Worm (Caenorhabditis elegans): Measurements from ENCODE around the gene skpo-2.
A peak's percentile ranks its signal among the peaks of the same experiment; 100 is the strongest.

Gene skpo-2

DNA sequence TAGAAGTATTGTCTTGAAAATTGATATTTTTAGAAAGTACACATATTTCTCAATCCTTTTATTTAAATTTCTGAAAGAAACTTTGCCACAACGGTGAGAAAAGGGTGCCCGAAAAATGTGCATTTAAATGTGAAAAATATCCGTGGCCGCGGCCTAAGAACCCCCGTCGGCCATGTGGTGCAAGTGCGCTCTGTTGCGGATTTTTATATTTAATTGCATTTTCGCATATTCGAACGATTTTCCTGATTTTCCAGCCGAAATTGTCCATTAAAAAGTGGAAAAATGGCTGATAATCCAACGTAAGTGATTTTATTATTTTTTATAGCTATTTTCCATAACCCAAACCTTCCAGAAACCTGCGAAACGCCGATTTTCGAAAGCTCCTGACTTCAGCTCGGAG lies 45.9 kb upstream of the skpo-2 start, which contains the start of gene smu-2 (continued):
- no peak for TF ChIP-seq ama-1 (optimal IDR thresholded peaks at IDR 0.05)
- TF ChIP-seq lin-15B (tag; optimal IDR thresholded peaks at IDR 0.05) = no peak
- peak; percentile 89 for TF ChIP-seq unc-130 (GFP tag; optimal IDR thresholded peaks at IDR 0.05)
- TF ChIP-seq dpl-1 (GFP tag; optimal IDR thresholded peaks at IDR 0.05) = peak; percentile 62
- no peak for TF ChIP-seq dmd-8 (GFP tag; IDR thresholded peaks at IDR 0.05)
- no peak for TF ChIP-seq egl-43 (GFP tag; IDR thresholded peaks at IDR 0.05)
- no peak for TF ChIP-seq nhr-42 (GFP tag; IDR thresholded peaks at IDR 0.05)
- no peak for TF ChIP-seq T26A8.4 (GFP tag; IDR thresholded peaks at IDR 0.05)
- TF ChIP-seq aha-1 (tag) = peak; percentile 95
- TF ChIP-seq D1046.2 (GFP tag; IDR thresholded peaks at IDR 0.05) = no peak
- TF ChIP-seq php-3 (GFP tag; IDR thresholded peaks at IDR 0.05) = 0 out of 2 replicates have a peak, but pooled peaks have one; percentile 43
- no peak for TF ChIP-seq gei-8 (GFP tag; optimal IDR thresholded peaks at IDR 0.05)
- peak; percentile 64 for TF ChIP-seq madf-9 (GFP tag; conservative IDR thresholded peaks at IDR 0.05)
- no peak for TF ChIP-seq duxl-1 (tag; optimal IDR thresholded peaks at IDR 0.05; ENCODE audit: poor library complexity)
- peak; percentile 11 for TF ChIP-seq nhr-11 (tag; optimal IDR thresholded peaks at IDR 0.05)
- TF ChIP-seq nhr-237 (tag; optimal IDR thresholded peaks at IDR 0.05) = no peak
- TF ChIP-seq nhr-10 (tag; optimal IDR thresholded peaks at IDR 0.05) = no peak
- TF ChIP-seq ceh-44 (GFP tag; IDR thresholded peaks at IDR 0.05) = no peak
- TF ChIP-seq nhr-41 (GFP tag; IDR thresholded peaks at IDR 0.05) = no peak

DNA sequence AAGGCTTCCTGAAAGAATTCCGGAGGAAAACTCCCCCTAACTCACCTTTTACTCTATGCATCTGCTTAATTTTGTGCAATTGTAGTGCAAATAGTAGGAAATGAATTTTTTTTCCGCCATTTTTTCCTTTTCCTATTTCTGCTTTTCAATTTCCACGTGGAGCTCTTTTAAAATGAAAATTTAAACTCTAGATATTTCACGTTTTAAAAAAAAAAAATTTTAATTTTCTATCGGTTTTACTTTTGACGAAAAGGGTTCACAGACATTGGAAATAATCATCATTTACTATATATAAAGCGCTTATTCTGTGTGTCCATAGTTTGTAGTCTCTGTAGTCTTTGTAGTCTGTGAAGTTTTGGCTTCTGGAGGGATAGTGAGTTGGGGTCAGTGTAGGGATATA lies 45.3 kb upstream of the skpo-2 start, which contains the start of gene Y49F6B.8:
Gene Y49F6B.8, minus strand, starts transcription at position 101 of the 400 bp plus-strand sequence.
- TF ChIP-seq ceh-32 (tag; optimal IDR thresholded peaks at IDR 0.05; ENCODE audit: poor library complexity) (no peak), nhr-28 (tag; optimal IDR thresholded peaks at IDR 0.05) (no peak), nhr-42 (GFP tag; IDR thresholded peaks at IDR 0.05) (no peak), T26A8.4 (GFP tag; IDR thresholded peaks at IDR 0.05) (no peak), Y48G9A.11 (GFP tag; IDR thresholded peaks at IDR 0.05) (no peak), aly-2 (tag; optimal IDR thresholded peaks at IDR 0.05) (no peak), mdl-1 (tag; optimal IDR thresholded peaks at IDR 0.05) (no peak), F26F4.8 (GFP tag; conservative IDR thresholded peaks at IDR 0.05) (no peak), nhr-76 (tag; optimal IDR thresholded peaks at IDR 0.05) (no peak), unc-39 (tag; optimal IDR thresholded peaks at IDR 0.05) (no peak), lin-38 (GFP tag; IDR thresholded peaks at IDR 0.05) (no peak), lir-3 (tag; optimal IDR thresholded peaks at IDR 0.05) (no peak), egl-43 (GFP tag; IDR thresholded peaks at IDR 0.05) (no peak), pha-4 (GFP tag; IDR thresholded peaks at IDR 0.05) (no peak), pha-4 (tag; optimal IDR thresholded peaks at IDR 0.05) (no peak), saeg-2 (GFP tag; IDR thresholded peaks at IDR 0.05) (no peak)

ce11 chrII:3477171-3477570 lies 40.9 kb upstream of the skpo-2 start, which contains the start of gene fbxb-104:
Gene fbxb-104, minus strand, starts transcription at chrII:3477271.
- TF ChIP-seq tra-1 (GFP tag; IDR thresholded peaks at IDR 0.05) (no peak), unc-62 (GFP tag; optimal IDR thresholded peaks at IDR 0.05 in 1 of 2) (peak in 1 of 2 experiments; percentile 9), unc-62 (tag; optimal IDR thresholded peaks at IDR 0.05) (no peak)

- TF ChIP-seq cey-2 (tag; optimal IDR thresholded peaks at IDR 0.05; ENCODE audit: borderline replicate concordance, insufficient read depth) = no peak
Measured at ce11 chrII:3476536-3476935, 40.2 kb upstream of the skpo-2 start.

- TF ChIP-seq mdl-1 (tag; optimal IDR thresholded peaks at IDR 0.05) = no peak
Measured at ce11 chrII:3473744-3474143, 37.4 kb upstream of the skpo-2 start, which contains the start of gene sdz-32. Gene sdz-32, plus strand, starts transcription at chrII:3474044.
